Fruit fly (Drosophila melanogaster) whole organism, larva: ENCODE results near the gene MBD-like.

Source experiments
- noc ChIP-seq: fragments of 200-800 bp; sonication (Bioruptor generic); optimal IDR thresholded peaks from 3 replicates; lab custom pipeline; 2019; ENCODE audit warnings: missing biosample characterization, mild to moderate bottlenecking, missing genetic modification characterization, moderate library complexity

Gene MBD-like

dm6 chr3R:9596615-9597014 is 37.1 kb downstream of the MBD-like start:
- TF ChIP-seq noc (tag; lab: Kevin White, UChicago) = no peak

dm6 chr3R:9598099-9598498 is 38.5 kb downstream of the MBD-like start:
- TF ChIP-seq noc (tag; lab: Kevin White, UChicago) = no peak

DNA sequence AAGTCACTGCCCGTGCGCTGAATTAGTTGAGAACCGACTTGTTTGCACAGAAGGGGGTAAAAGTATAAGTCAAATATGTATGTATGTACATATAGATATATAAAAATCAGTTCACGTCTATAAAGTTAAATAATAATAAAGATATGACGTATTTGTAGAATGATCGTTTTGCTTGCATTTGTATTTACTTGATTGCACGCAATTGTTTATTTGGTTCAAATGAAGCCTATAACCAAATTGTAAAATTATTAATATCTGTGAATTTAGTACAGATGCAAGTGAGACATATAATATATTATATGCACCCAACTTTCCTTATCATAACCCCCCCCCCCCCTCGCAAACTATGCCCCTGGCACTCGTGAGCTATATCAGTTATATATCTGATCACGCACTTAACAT is 41.0 kb downstream of the MBD-like start:
- TF ChIP-seq noc (tag; lab: Kevin White, UChicago) = peak; percentile 95

DNA sequence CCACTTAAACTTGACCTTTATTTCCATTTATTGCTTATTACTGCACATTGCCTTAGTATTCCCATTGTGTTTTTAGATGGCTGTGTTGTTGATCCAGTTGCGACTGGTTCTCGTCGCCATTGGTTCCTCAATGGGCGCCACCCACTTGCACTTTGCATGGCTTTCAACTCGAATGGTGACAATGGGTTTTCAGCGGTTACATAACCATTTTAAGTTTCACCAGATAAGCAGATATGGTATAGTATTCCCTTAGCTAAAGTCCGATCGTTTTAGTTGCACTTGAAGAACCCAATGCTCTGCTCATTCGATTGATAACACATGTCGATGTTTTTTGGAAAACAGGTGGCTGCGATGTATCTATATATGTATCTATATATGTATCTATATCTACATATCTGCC is 42.4 kb downstream of the MBD-like start:
- no peak for TF ChIP-seq noc (tag; lab: Kevin White, UChicago)

DNA sequence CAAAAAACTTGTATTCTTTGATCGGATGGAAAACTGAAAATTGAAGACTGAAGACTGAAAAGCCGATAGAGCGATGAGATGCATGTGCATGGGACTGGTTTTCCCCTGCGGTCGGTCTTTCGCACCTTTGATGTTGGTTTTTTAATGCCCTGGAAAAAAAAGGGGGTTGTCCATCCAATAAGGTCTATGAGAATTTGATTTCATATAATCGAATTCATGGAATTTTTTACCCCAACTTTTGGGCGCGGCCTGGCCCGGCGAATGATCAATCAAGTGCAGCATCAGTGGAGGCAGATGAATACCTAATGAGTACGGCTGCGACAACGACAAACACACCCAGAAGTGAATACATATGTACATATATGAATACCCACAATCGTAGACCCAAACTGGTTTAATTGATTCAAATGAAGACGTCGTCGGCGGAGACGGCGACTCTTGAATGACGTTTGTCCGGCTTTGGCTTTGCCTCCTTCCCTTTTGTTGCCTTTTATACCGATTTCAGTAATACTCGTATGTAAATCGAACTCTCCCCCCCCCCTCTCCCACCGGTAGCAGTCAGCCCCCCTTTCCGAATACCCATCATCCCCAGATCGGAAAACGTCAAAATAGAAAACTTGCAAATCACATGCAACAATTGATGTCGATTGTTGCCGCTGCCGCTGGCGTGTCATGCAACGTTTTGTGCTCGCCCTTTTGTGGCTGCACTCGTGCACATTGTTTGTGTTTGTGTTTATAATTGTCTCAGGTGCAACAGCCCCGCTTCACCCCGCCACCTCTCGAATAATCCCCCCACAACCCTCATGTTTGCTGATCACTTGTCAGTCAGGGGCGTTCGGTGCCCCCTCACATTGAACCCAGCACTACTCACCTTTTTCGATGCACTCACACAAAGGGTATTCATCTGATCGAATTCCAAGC is 43.7 kb downstream of the MBD-like start:
- TF ChIP-seq noc (tag; lab: Kevin White, UChicago) = no peak

DNA sequence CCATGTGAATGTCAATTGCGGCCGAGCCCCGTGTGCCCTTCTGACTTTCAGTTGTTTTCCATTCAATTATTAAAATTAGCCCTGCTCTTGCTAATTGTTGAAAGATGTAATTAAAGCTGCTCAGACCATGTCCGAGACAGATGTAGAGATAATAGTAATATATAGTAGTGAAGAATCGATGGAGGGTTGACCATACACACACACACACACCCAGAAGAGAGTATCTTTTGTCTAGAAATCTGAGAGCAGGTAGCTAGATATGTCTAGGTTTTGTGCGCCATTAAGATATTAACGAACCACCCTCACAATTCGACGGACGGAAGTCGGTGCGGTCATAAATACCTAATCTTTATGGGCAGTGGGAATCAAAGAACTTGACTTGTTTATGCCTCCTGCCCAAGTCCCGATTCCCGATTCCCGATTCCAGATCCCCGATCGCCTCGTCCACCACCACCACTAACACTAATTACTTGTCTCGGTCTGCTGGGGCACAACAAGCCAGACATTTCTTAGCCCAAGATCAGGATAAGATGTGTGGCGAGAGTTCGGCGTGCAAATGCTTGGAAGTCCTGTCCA is 45.0 kb downstream of the MBD-like start:
- no peak for TF ChIP-seq noc (tag; lab: Kevin White, UChicago)

dm6 chr3R:9605084-9605483 is 45.5 kb downstream of the MBD-like start:
- TF ChIP-seq noc (tag; lab: Kevin White, UChicago) = no peak

- TF ChIP-seq noc (tag; lab: Kevin White, UChicago) = no peak
Observed at dm6 chr3R:9606913-9607804, 47.6 kb downstream of the MBD-like start.

- no peak for TF ChIP-seq noc (tag; lab: Kevin White, UChicago)
Observed at dm6 chr3R:9608206-9608605, 48.6 kb downstream of the MBD-like start.
